Fruit fly (Drosophila melanogaster): ENCODE data around the gene CG7126.

CG7126 gene

dm6 chr3R:18274328-18275098 is 28.1 kb downstream of the CG7126 start, which contains the start of the genes Vps39 and eIF1A (continued):
- no peak for TF ChIP-seq CTCF (GFP tag; optimal IDR thresholded peaks at IDR 0.05)
- no peak for TF ChIP-seq pfk (GFP tag; optimal IDR thresholded peaks at IDR 0.05)
- TF ChIP-seq CG8359 (GFP tag; optimal IDR thresholded peaks at IDR 0.05; ENCODE audit: borderline replicate concordance), result no peak
- no peak for TF ChIP-seq NK7.1 (GFP tag; optimal IDR thresholded peaks at IDR 0.05)
- TF ChIP-seq Jarid2 (GFP tag; optimal IDR thresholded peaks at IDR 0.05), result no peak
- TF ChIP-seq CG17612 (GFP tag; IDR thresholded peaks at IDR 0.05), result no peak
- no peak for TF ChIP-seq Eip74EF (GFP tag; optimal IDR thresholded peaks at IDR 0.05)
- peak; percentile 31; the same call in 1 of the 2 replicates for TF ChIP-seq al (GFP tag; IDR thresholded peaks at IDR 0.05)
- no peak for TF ChIP-seq CG14667 (GFP tag; IDR thresholded peaks at IDR 0.05)
- TF ChIP-seq psq (GFP tag; optimal IDR thresholded peaks at IDR 0.05), result no peak
- no peak for TF ChIP-seq Sox100B (GFP tag; optimal IDR thresholded peaks at IDR 0.05)
- no peak for TF ChIP-seq sug (tag; optimal IDR thresholded peaks at IDR 0.05)
- TF ChIP-seq YL-1 (GFP tag; optimal IDR thresholded peaks at IDR 0.05), result peak; percentile 48
- TF ChIP-seq phol (tag; optimal IDR thresholded peaks at IDR 0.05), result peak; percentile 49
- peak; percentile 17 for TF ChIP-seq CG2202 (tag; optimal IDR thresholded peaks at IDR 0.05)
- no peak for TF ChIP-seq CG10654 (GFP tag; optimal IDR thresholded peaks at IDR 0.05)
- peak; percentile 36 for TF ChIP-seq CG13424 (tag; optimal IDR thresholded peaks at IDR 0.05)
- 0 out of 3 replicates have a peak, but pooled peaks have one; percentile 14 for TF ChIP-seq so (GFP tag; IDR thresholded peaks at IDR 0.05)
- no peak for TF ChIP-seq CG6175 (GFP tag; IDR thresholded peaks at IDR 0.05)
- TF ChIP-seq repo (GFP tag; optimal IDR thresholded peaks at IDR 0.05), result no peak
- no peak for TF ChIP-seq CG8089 (GFP tag; optimal IDR thresholded peaks at IDR 0.05)
- no peak for TF ChIP-seq emc (GFP tag; optimal IDR thresholded peaks at IDR 0.05)
- TF ChIP-seq Dip2 (GFP tag; IDR thresholded peaks at IDR 0.05), result no peak
- no peak for TF ChIP-seq CG17912 (GFP tag; optimal IDR thresholded peaks at IDR 0.05)
- TF ChIP-seq p53 (GFP tag; optimal IDR thresholded peaks at IDR 0.05), result peak; percentile 28
- no peak for TF ChIP-seq CG17359 (tag; optimal IDR thresholded peaks at IDR 0.05)
- no peak for TF ChIP-seq fru (optimal IDR thresholded peaks at IDR 0.05)
- no peak for TF ChIP-seq Dfd (GFP tag; optimal IDR thresholded peaks at IDR 0.05)
- peak; percentile 16 for TF ChIP-seq NfI (GFP tag; optimal IDR thresholded peaks at IDR 0.05)
- TF ChIP-seq CG12744 (GFP tag; optimal IDR thresholded peaks at IDR 0.05), result peak; percentile 28
- no peak for TF ChIP-seq CG1529 (GFP tag; optimal IDR thresholded peaks at IDR 0.05)
- no peak for TF ChIP-seq dmrt99B (tag; optimal IDR thresholded peaks at IDR 0.05)
- no peak for TF ChIP-seq fu2 (GFP tag; optimal IDR thresholded peaks at IDR 0.05)
- TF ChIP-seq Taf1 (GFP tag; IDR thresholded peaks at IDR 0.05), result no peak
- no peak for TF ChIP-seq CG10209 (GFP tag; optimal IDR thresholded peaks at IDR 0.05)
- peak; percentile 62 for TF ChIP-seq CG8290 (GFP tag; optimal IDR thresholded peaks at IDR 0.05)
- TF ChIP-seq CG8290 (tag; optimal IDR thresholded peaks at IDR 0.05), result no peak
- no peak for TF ChIP-seq NFAT (GFP tag; IDR thresholded peaks at IDR 0.05)
- peak; percentile 89 for TF ChIP-seq vnd (GFP tag; IDR thresholded peaks at IDR 0.05; ENCODE audit: partially characterized antibody)
- TF ChIP-seq gsb-n (tag; optimal IDR thresholded peaks at IDR 0.05), result no peak
- TF ChIP-seq Nf-YA (GFP tag; IDR thresholded peaks at IDR 0.05), result no peak
- no peak for TF ChIP-seq Blimp-1 (GFP tag; optimal IDR thresholded peaks at IDR 0.05)
- TF ChIP-seq CG16863 (GFP tag; optimal IDR thresholded peaks at IDR 0.05), result no peak
- peak; percentile 94 for TF ChIP-seq Dll (GFP tag; IDR thresholded peaks at IDR 0.05; ENCODE audit: partially characterized antibody)
- TF ChIP-seq Adf1 (GFP tag; IDR thresholded peaks at IDR 0.05), result no peak
- TF ChIP-seq Ets65A (GFP tag), result peak; percentile 88
- TF ChIP-seq CG7745 (tag; optimal IDR thresholded peaks at IDR 0.05), result no peak
- TF ChIP-seq mam (GFP tag; optimal IDR thresholded peaks at IDR 0.05), result peak; percentile 47
- no peak for TF ChIP-seq gcm (GFP tag; optimal IDR thresholded peaks at IDR 0.05)
- TF ChIP-seq CG12155 (GFP tag; optimal IDR thresholded peaks at IDR 0.05), result peak; percentile 1
- TF ChIP-seq hkb (optimal IDR thresholded peaks at IDR 0.05), result no peak
- TF ChIP-seq hkb (GFP tag; IDR thresholded peaks at IDR 0.05), result no peak
